Worm (Caenorhabditis elegans): ENCODE results near the gene flh-2.

DNA sequence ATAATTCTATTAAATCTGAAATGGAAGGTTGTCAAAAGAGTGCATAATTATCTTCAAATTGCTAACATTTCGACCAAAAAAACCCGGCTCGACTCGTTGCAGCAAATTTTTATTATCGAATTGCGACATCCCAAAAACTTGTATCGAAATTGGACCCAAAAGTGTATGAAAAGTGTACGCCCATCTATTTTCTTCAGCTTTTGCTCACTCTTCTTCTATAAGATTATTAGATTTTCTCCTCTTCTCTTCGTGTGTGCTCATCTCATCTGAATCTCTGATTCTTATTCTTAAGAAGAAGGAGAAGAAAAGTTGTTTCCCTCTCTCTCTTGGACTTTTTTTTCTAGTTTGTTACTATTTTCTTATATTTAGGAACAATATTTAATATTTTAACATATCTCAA lies 15.3 kb downstream of the flh-2 start:
- peak; percentile 8 for TF ChIP-seq nhr-71 (tag; optimal IDR thresholded peaks at IDR 0.05)
- TF ChIP-seq lin-14 (GFP tag; optimal IDR thresholded peaks at IDR 0.05) = peak; percentile 82
- no peak for TF ChIP-seq nhr-237 (tag; optimal IDR thresholded peaks at IDR 0.05)
- no peak for TF ChIP-seq ceh-63 (GFP tag; optimal IDR thresholded peaks at IDR 0.05)
- no peak for TF ChIP-seq nhr-28 (tag; optimal IDR thresholded peaks at IDR 0.05)
- no peak for TF ChIP-seq unc-130 (tag; optimal IDR thresholded peaks at IDR 0.05)
- no peak for TF ChIP-seq nhr-85 (tag)
- TF ChIP-seq nhr-12 (tag; optimal IDR thresholded peaks at IDR 0.05) = no peak
- no peak for TF ChIP-seq jun-1 (tag; optimal IDR thresholded peaks at IDR 0.05)

All from whole organism, L1 larva.